Fruit fly (Drosophila melanogaster) whole organism, embryonic: ENCODE data around the gene CG2147.

Experiments used
- BtbVII ChIP-seq: fragments of 200-800 bp; sonication (Bioruptor generic); optimal IDR thresholded peaks from 3 replicates; lab custom pipeline; 2017; ENCODE audit warnings: missing biosample characterization, mild to moderate bottlenecking, missing genetic modification characterization
- CG11695 ChIP-seq: fragments of 200-800 bp; sonication (Bioruptor generic); IDR thresholded peaks from 3 replicates; pipeline ENCODE4 v1.3.6; 2022; ENCODE audit warnings: missing biosample characterization, missing genetic modification characterization
- CG14050 ChIP-seq: fragments of 200-800 bp; sonication (Bioruptor generic); IDR thresholded peaks from 3 replicates; pipeline ENCODE4 v1.3.6; 2022; ENCODE audit warnings: missing biosample characterization, missing genetic modification characterization
- CG15073 ChIP-seq: fragments of 200-800 bp; sonication (Bioruptor generic); optimal IDR thresholded peaks from 2 replicates; lab custom pipeline; 2016; ENCODE audit warnings: missing biosample characterization, missing genetic modification characterization
- CG1529 ChIP-seq: fragments of 200-800 bp; sonication (Bioruptor generic); optimal IDR thresholded peaks from 3 replicates; lab custom pipeline; 2018; ENCODE audit warnings: missing biosample characterization, missing genetic modification characterization
- CG17359 ChIP-seq: fragments of 200-800 bp; sonication (Bioruptor generic); optimal IDR thresholded peaks from 3 replicates; lab custom pipeline; 2018; ENCODE audit warnings: missing biosample characterization, mild to moderate bottlenecking, missing genetic modification characterization, moderate library complexity
- CG17385 ChIP-seq: fragments of 200-800 bp; sonication (Bioruptor generic); optimal IDR thresholded peaks from 3 replicates; lab custom pipeline; 2018; ENCODE audit warnings: missing biosample characterization, mild to moderate bottlenecking, missing genetic modification characterization
- CG18262 ChIP-seq: fragments of 200-800 bp; optimal IDR thresholded peaks from 3 replicates; lab custom pipeline; 2019; ENCODE audit warnings: missing biosample characterization, mild to moderate bottlenecking, missing genetic modification characterization, moderate library complexity
- CG18599 ChIP-seq: fragments of 200-800 bp; sonication (Bioruptor generic); optimal IDR thresholded peaks from 3 replicates; lab custom pipeline; 2017; ENCODE audit warnings: missing biosample characterization, missing genetic modification characterization, mild to moderate bottlenecking, moderate library complexity, missing genetic modification reagents
- CG2116 ChIP-seq: fragments of 200-800 bp; sonication (Bioruptor generic); optimal IDR thresholded peaks from 3 replicates; lab custom pipeline; 2018; ENCODE audit warnings: missing biosample characterization, mild to moderate bottlenecking, missing genetic modification characterization
- CG30020 ChIP-seq: fragments of 200-800 bp; optimal IDR thresholded peaks from 2 replicates; lab custom pipeline; 2019; ENCODE audit warnings: missing biosample characterization, mild to moderate bottlenecking, missing genetic modification characterization, moderate library complexity
- CG30403 ChIP-seq: fragments of 200-800 bp; sonication (Bioruptor generic); optimal IDR thresholded peaks from 3 replicates; lab custom pipeline; 2016; ENCODE audit warnings: missing biosample characterization, missing genetic modification characterization
- CG3065 ChIP-seq: fragments of 200-800 bp; sonication (Bioruptor generic); optimal IDR thresholded peaks from 2 replicates; lab custom pipeline; 2016; ENCODE audit warnings: missing biosample characterization, missing genetic modification characterization
- CG31441 ChIP-seq: fragments of 200-800 bp; sonication (Bioruptor generic); IDR thresholded peaks from 2 replicates; pipeline ENCODE4 v1.3.6; 2022; ENCODE audit warnings: missing biosample characterization, missing genetic modification characterization
- CG4360 ChIP-seq: fragments of 200-800 bp; sonication (Bioruptor generic); IDR thresholded peaks from 2 replicates; pipeline ENCODE4 v1.3.6; 2022; ENCODE audit warnings: missing biosample characterization, missing genetic modification characterization
- CG5180 ChIP-seq: fragments of 200-800 bp; sonication (Bioruptor generic); optimal IDR thresholded peaks from 3 replicates; lab custom pipeline; 2017; ENCODE audit warnings: missing biosample characterization, missing genetic modification characterization, mild to moderate bottlenecking, moderate library complexity, missing genetic modification reagents
- CG6689 ChIP-seq: fragments of 200-800 bp; sonication (Bioruptor generic); IDR thresholded peaks from 2 replicates; pipeline ENCODE4 v1.3.6; 2022; ENCODE audit warnings: missing biosample characterization, missing genetic modification characterization
- Deaf1 ChIP-seq: fragments of 200-800 bp; optimal IDR thresholded peaks from 3 replicates; lab custom pipeline; 2019; ENCODE audit warnings: missing biosample characterization, mild to moderate bottlenecking, missing genetic modification characterization, moderate library complexity
- Ets97D ChIP-seq: fragments of 200-800 bp; sonication (Bioruptor generic); optimal IDR thresholded peaks from 3 replicates; lab custom pipeline; 2016; ENCODE audit warnings: missing biosample characterization, missing genetic modification characterization
- H15 ChIP-seq: fragments of 200-800 bp; sonication (Bioruptor generic); IDR thresholded peaks from 3 replicates; pipeline ENCODE4 v1.3.6; 2022; ENCODE audit warnings: missing biosample characterization, missing genetic modification characterization
- Hey ChIP-seq: fragments of 200-800 bp; sonication (Bioruptor generic); optimal IDR thresholded peaks from 3 replicates; lab custom pipeline; 2018; ENCODE audit warnings: missing biosample characterization, mild to moderate bottlenecking, missing genetic modification characterization
- Hmx ChIP-seq: fragments of 200-800 bp; sonication (Bioruptor generic); optimal IDR thresholded peaks from 2 replicates; lab custom pipeline; 2016; ENCODE audit warnings: missing biosample characterization, missing genetic modification characterization
- Hr3 ChIP-seq: fragments of 200-800 bp; sonication (Bioruptor generic); optimal IDR thresholded peaks from 3 replicates; lab custom pipeline; 2016; ENCODE audit warnings: missing biosample characterization, missing genetic modification characterization
- Jarid2 ChIP-seq: fragments of 200-800 bp; sonication (Bioruptor generic); optimal IDR thresholded peaks from 3 replicates; lab custom pipeline; 2017; ENCODE audit warnings: mild to moderate bottlenecking, missing biosample characterization, missing genetic modification reagents, missing genetic modification characterization
- MBD-R2 ChIP-seq: fragments of 200-800 bp; sonication (Bioruptor generic); IDR thresholded peaks from 2 replicates; pipeline ENCODE4 v1.3.6; 2022; ENCODE audit warnings: missing biosample characterization, missing genetic modification characterization
- MTF-1 ChIP-seq: fragments of 200-800 bp; sonication (Bioruptor generic); optimal IDR thresholded peaks from 2 replicates; lab custom pipeline; 2018; ENCODE audit warnings: missing biosample characterization, mild to moderate bottlenecking, missing genetic modification characterization, borderline replicate concordance
- Mad ChIP-seq: fragments of 200-800 bp; sonication (Bioruptor generic); optimal IDR thresholded peaks from 2 replicates; lab custom pipeline; 2016; ENCODE audit warnings: missing biosample characterization, missing genetic modification characterization
- Nf-YC ChIP-seq: fragments of 200-800 bp; optimal IDR thresholded peaks from 3 replicates; lab custom pipeline; 2019; ENCODE audit warnings: missing biosample characterization, mild to moderate bottlenecking, missing genetic modification characterization, moderate library complexity
- Sox100B ChIP-seq: fragments of 200-800 bp; sonication (Bioruptor generic); optimal IDR thresholded peaks from 3 replicates; lab custom pipeline; 2018; ENCODE audit warnings: missing biosample characterization, mild to moderate bottlenecking, missing genetic modification characterization
- Sry-β ChIP-seq: fragments of 200-800 bp; sonication (Bioruptor generic); optimal IDR thresholded peaks from 2 replicates; lab custom pipeline; 2018; ENCODE audit warnings: missing biosample characterization, mild to moderate bottlenecking, missing genetic modification characterization, moderate library complexity
- Ssrp ChIP-seq: fragments of 200-800 bp; sonication (Bioruptor generic); optimal IDR thresholded peaks from 2 replicates; lab custom pipeline; 2018; ENCODE audit warnings: missing biosample characterization, mild to moderate bottlenecking, missing genetic modification characterization, moderate library complexity
- Tbp ChIP-seq: fragments of >200 bp; optimal IDR thresholded peaks from 2 replicates; lab custom pipeline; 2018; ENCODE audit warnings: missing biosample characterization, missing genetic modification characterization
- Xbp1 ChIP-seq: fragments of 200-800 bp; sonication (Bioruptor generic); optimal IDR thresholded peaks from 3 replicates; lab custom pipeline; 2016; ENCODE audit warnings: missing biosample characterization, mild to moderate bottlenecking, missing genetic modification characterization
- ci ChIP-seq: fragments of 200-800 bp; sonication (Bioruptor generic); IDR thresholded peaks from 3 replicates; pipeline ENCODE4 v1.3.6; 2022; ENCODE audit warnings: missing biosample characterization, missing genetic modification characterization
- dm ChIP-seq: fragments of 200-800 bp; sonication (Bioruptor generic); optimal IDR thresholded peaks from 3 replicates; lab custom pipeline; 2016; ENCODE audit warnings: missing biosample characterization, missing genetic modification characterization
- gfzf ChIP-seq: fragments of 200-800 bp; sonication (Bioruptor generic); optimal IDR thresholded peaks from 2 replicates; lab custom pipeline; 2016; ENCODE audit warnings: missing biosample characterization, mild to moderate bottlenecking, missing genetic modification characterization, moderate library complexity
- h ChIP-seq: fragments of >200 bp; optimal IDR thresholded peaks from 2 replicates; lab custom pipeline; 2017
- hkb ChIP-seq, 2 experiments: fragments of 200-800 bp in 1 of 2; fragments of >200 bp in 1 of 2; sonication (Bioruptor generic) in 1 of 2; IDR thresholded peaks in 1 of 2; optimal IDR thresholded peaks in 1 of 2; 2 replicates each; pipeline versions ENCODE4 v1.3.6 to Lab custom; 2017 to 2022; ENCODE audit warnings: missing biosample characterization in 1 of 2, missing genetic modification characterization in 1 of 2
- kay ChIP-seq: fragments of 200-800 bp; sonication (Bioruptor generic); optimal IDR thresholded peaks from 2 replicates; lab custom pipeline; 2016; ENCODE audit warnings: missing biosample characterization, missing genetic modification characterization
- kni ChIP-seq: fragments of 200-800 bp; sonication (Bioruptor generic); optimal IDR thresholded peaks from 3 replicates; lab custom pipeline; 2017; ENCODE audit warnings: mild to moderate bottlenecking, missing biosample characterization, missing genetic modification reagents, missing genetic modification characterization
- knrl ChIP-seq: fragments of 200-800 bp; sonication (Bioruptor generic); IDR thresholded peaks from 3 replicates; pipeline ENCODE4 v1.3.6; 2022; ENCODE audit warnings: missing biosample characterization, missing genetic modification characterization; ENCODE audit not compliant: partially characterized antibody
- lmd ChIP-seq: fragments of 200-800 bp; sonication (Bioruptor generic); IDR thresholded peaks from 2 replicates; pipeline ENCODE4 v1.3.6; 2022; ENCODE audit warnings: missing biosample characterization, missing genetic modification characterization
- peb ChIP-seq: fragments of 200-800 bp; sonication (Bioruptor generic); IDR thresholded peaks from 2 replicates; pipeline ENCODE4 v1.3.6; 2022; ENCODE audit warnings: missing biosample characterization, missing genetic modification characterization
- pnt ChIP-seq: fragments of 200-800 bp; sonication (Bioruptor generic); optimal IDR thresholded peaks from 3 replicates; lab custom pipeline; 2016; ENCODE audit warnings: missing biosample characterization, missing genetic modification characterization
- run ChIP-seq: fragments of 200-800 bp; sonication (Bioruptor generic); optimal IDR thresholded peaks from 3 replicates; lab custom pipeline; 2018; ENCODE audit warnings: missing biosample characterization, mild to moderate bottlenecking, missing genetic modification characterization
- sc ChIP-seq, 3 experiments: fragments of >200 bp in 2 of 3; fragments of 200-800 bp in 1 of 3; sonication (Bioruptor generic) in 1 of 3; optimal IDR thresholded peaks; 2 replicates in 2 of 3; 3 replicates in 1 of 3; lab custom pipeline; 2017; ENCODE audit warnings: mild to moderate bottlenecking in 1 of 3, missing biosample characterization in 1 of 3, missing genetic modification characterization in 1 of 3, missing genetic modification reagents in 1 of 3
- twi ChIP-seq: fragments of 200-800 bp; optimal IDR thresholded peaks from 2 replicates; lab custom pipeline; 2019; ENCODE audit warnings: missing biosample characterization, mild to moderate bottlenecking, missing genetic modification characterization, moderate library complexity
- usp ChIP-seq: fragments of >200 bp; optimal IDR thresholded peaks from 2 replicates; lab custom pipeline; 2017; ENCODE audit warnings: missing biosample characterization, missing genetic modification characterization
- wdn ChIP-seq: fragments of 200-800 bp; sonication (Bioruptor generic); IDR thresholded peaks from 2 replicates; pipeline ENCODE4 v1.3.6; 2022; ENCODE audit warnings: missing biosample characterization, missing genetic modification characterization
- wek ChIP-seq: fragments of 200-800 bp; sonication (Bioruptor generic); optimal IDR thresholded peaks from 3 replicates; lab custom pipeline; 2018; ENCODE audit warnings: missing biosample characterization, mild to moderate bottlenecking, missing genetic modification characterization, moderate library complexity
- yki ChIP-seq: fragments of >200 bp; optimal IDR thresholded peaks from 3 replicates; lab custom pipeline; 2018

CG2147 gene

DNA sequence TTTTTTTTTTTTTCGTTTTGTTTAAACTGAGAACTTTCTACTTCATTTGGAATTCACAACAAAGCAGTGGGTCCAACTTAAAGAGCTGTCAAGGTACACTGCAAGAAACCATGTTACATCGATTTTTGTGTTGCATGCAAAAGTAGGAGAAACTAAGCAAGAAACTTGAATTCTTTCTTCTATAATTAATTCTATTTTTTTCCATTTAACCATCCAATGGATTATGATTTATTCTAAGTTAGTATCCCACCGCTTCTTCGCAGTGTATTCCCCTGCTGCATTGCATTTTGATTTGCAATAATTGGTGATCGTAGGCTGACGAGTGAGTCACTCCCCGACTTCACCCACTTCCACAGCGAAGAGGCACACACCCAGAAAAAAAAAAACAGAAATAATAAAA is 19.4 kb downstream of the CG2147 start (continued):
- TF ChIP-seq Hmx (GFP tag; lab: Kevin White, UChicago) (no peak), Mad (no peak), CG30403 (GFP tag; lab: Kevin White, UChicago) (peak; percentile 9), wek (no peak), Sox100B (GFP tag; lab: Kevin White, UChicago) (no peak), dm (GFP tag; lab: Kevin White, UChicago) (no peak), yki (lab: Kevin White, UChicago) (no peak), pnt (GFP tag; lab: Kevin White, UChicago) (no peak), twi (tag; lab: Kevin White, UChicago) (no peak), peb (GFP tag; lab: Robert Waterston, UW) (no peak), CG2116 (GFP tag; lab: Kevin White, UChicago) (no peak), wdn (GFP tag; lab: Robert Waterston, UW) (no peak), sc (optimal IDR thresholded peaks at IDR 0.05; lab: Kevin White, UChicago) (no peak), sc (GFP tag; optimal IDR thresholded peaks at IDR 0.05; lab: Kevin White, UChicago) (no peak), CG14050 (GFP tag; lab: Robert Waterston, UW) (no peak), ci (GFP tag; lab: Robert Waterston, UW) (0 out of 3 replicates have a peak, but pooled peaks have one; percentile 48), Ssrp (peak; percentile 41), MTF-1 (GFP tag; lab: Kevin White, UChicago) (no peak), CG3065 (GFP tag; lab: Kevin White, UChicago) (no peak), Nf-YC (tag; lab: Kevin White, UChicago) (no peak), CG5180 (GFP tag; lab: Kevin White, UChicago) (no peak), Tbp (no peak), CG18262 (tag; lab: Kevin White, UChicago) (peak; percentile 35), run (tag; lab: Kevin White, UChicago) (no peak), knrl (GFP tag; lab: Robert Waterston, UW) (no peak), CG15073 (no peak), h (lab: Kevin White, UChicago) (no peak), CG11695 (GFP tag; lab: Robert Waterston, UW) (no peak), CG17359 (tag; lab: Kevin White, UChicago) (peak; percentile 33), H15 (GFP tag; lab: Robert Waterston, UW) (no peak), Xbp1 (GFP tag; lab: Kevin White, UChicago) (peak; percentile 36), kay (GFP tag; lab: Kevin White, UChicago) (no peak), MBD-R2 (GFP tag; lab: Robert Waterston, UW) (no peak), CG30020 (no peak), Sry-β (no peak), CG6689 (GFP tag; lab: Robert Waterston, UW) (no peak), Deaf1 (no peak), gfzf (GFP tag; lab: Kevin White, UChicago) (no peak), Ets97D (GFP tag; lab: Kevin White, UChicago) (no peak), CG17385 (GFP tag; lab: Kevin White, UChicago) (no peak), CG18599 (GFP tag; lab: Kevin White, UChicago) (no peak), Hey (no peak), kni (GFP tag; lab: Kevin White, UChicago) (peak; percentile 42), Hr3 (GFP tag; lab: Kevin White, UChicago) (peak; percentile 7), hkb (optimal IDR thresholded peaks at IDR 0.05; lab: Kevin White, UChicago) (no peak), hkb (GFP tag; IDR thresholded peaks at IDR 0.05; lab: Robert Waterston, UW) (0 out of 2 replicates have a peak, but pooled peaks have one; percentile 23), lmd (GFP tag; lab: Robert Waterston, UW) (no peak), BtbVII (GFP tag; lab: Kevin White, UChicago) (no peak), CG1529 (GFP tag; lab: Kevin White, UChicago) (peak; percentile 13), Jarid2 (GFP tag; lab: Kevin White, UChicago) (no peak), usp (GFP tag; lab: Kevin White, UChicago) (no peak), CG31441 (peak; percentile 37; the same call in 1 of the 2 replicates), CG4360 (no peak)
